Fruit fly (Drosophila melanogaster) whole organism, embryonic: ENCODE data around the gene CG43088.

Source experiments
- ATbp ChIP-seq: fragments of 200-800 bp; sonication (Bioruptor generic); optimal IDR thresholded peaks from 2 replicates; lab custom pipeline; 2017; ENCODE audit warnings: missing biosample characterization, mild to moderate bottlenecking, missing genetic modification characterization, missing genetic modification reagents
- Ada2b ChIP-seq: fragments of 200-800 bp; sonication (Bioruptor generic); IDR thresholded peaks from 2 replicates; pipeline ENCODE4 v1.3.6; 2022; ENCODE audit warnings: missing biosample characterization, missing genetic modification characterization
- BtbVII ChIP-seq: fragments of 200-800 bp; sonication (Bioruptor generic); optimal IDR thresholded peaks from 3 replicates; lab custom pipeline; 2017; ENCODE audit warnings: missing biosample characterization, mild to moderate bottlenecking, missing genetic modification characterization
- CG10147 ChIP-seq: fragments of 200-800 bp; sonication (Bioruptor generic); optimal IDR thresholded peaks from 2 replicates; lab custom pipeline; 2019; ENCODE audit warnings: missing biosample characterization, mild to moderate bottlenecking, missing genetic modification characterization, moderate library complexity
- CG10209 ChIP-seq: fragments of 200-800 bp; sonication (Bioruptor generic); optimal IDR thresholded peaks from 3 replicates; lab custom pipeline; 2017; ENCODE audit warnings: missing biosample characterization, mild to moderate bottlenecking, missing genetic modification characterization, missing genetic modification reagents
- CG10565 ChIP-seq: fragments of 200-800 bp; sonication (Bioruptor generic); optimal IDR thresholded peaks from 3 replicates; lab custom pipeline; 2016; ENCODE audit warnings: missing biosample characterization, mild to moderate bottlenecking, missing genetic modification characterization
- CG11247 ChIP-seq: fragments of 200-800 bp; sonication (Bioruptor generic); IDR thresholded peaks from 2 replicates; pipeline ENCODE4 v1.3.6; 2022; ENCODE audit warnings: missing biosample characterization, missing genetic modification characterization
- CG11398 ChIP-seq: fragments of 200-800 bp; sonication (Bioruptor generic); optimal IDR thresholded peaks from 2 replicates; lab custom pipeline; 2016; ENCODE audit warnings: missing biosample characterization, missing genetic modification characterization
- CG12391 ChIP-seq: fragments of 200-800 bp; sonication (Bioruptor generic); optimal IDR thresholded peaks from 3 replicates; lab custom pipeline; 2018; ENCODE audit warnings: missing biosample characterization, mild to moderate bottlenecking, missing genetic modification characterization, moderate library complexity
- CG12744 ChIP-seq: fragments of 200-800 bp; sonication (Bioruptor generic); optimal IDR thresholded peaks from 2 replicates; lab custom pipeline; 2016; ENCODE audit warnings: missing biosample characterization, missing genetic modification characterization
- CG12942 ChIP-seq: fragments of 200-800 bp; sonication (Bioruptor generic); optimal IDR thresholded peaks from 3 replicates; lab custom pipeline; 2016; ENCODE audit warnings: missing biosample characterization, missing genetic modification characterization
- CG13287 ChIP-seq: fragments of 200-800 bp; sonication (Bioruptor generic); IDR thresholded peaks from 2 replicates; pipeline ENCODE4 v1.3.6; 2022; ENCODE audit warnings: missing biosample characterization, missing genetic modification characterization; ENCODE audit not compliant: partially characterized antibody
- CG14050 ChIP-seq: fragments of 200-800 bp; sonication (Bioruptor generic); IDR thresholded peaks from 3 replicates; pipeline ENCODE4 v1.3.6; 2022; ENCODE audit warnings: missing biosample characterization, missing genetic modification characterization
- CG15514 ChIP-seq: fragments of 200-800 bp; sonication (Bioruptor generic); optimal IDR thresholded peaks from 3 replicates; lab custom pipeline; 2017; ENCODE audit warnings: missing biosample characterization, missing genetic modification characterization, mild to moderate bottlenecking, moderate library complexity, missing genetic modification reagents
- CG17186 ChIP-seq: fragments of 200-800 bp; sonication (Bioruptor generic); optimal IDR thresholded peaks from 3 replicates; lab custom pipeline; 2017; ENCODE audit warnings: missing biosample characterization, missing genetic modification reagents, missing genetic modification characterization
- CG2199 ChIP-seq: fragments of 200-800 bp; sonication (Bioruptor generic); IDR thresholded peaks from 3 replicates; pipeline ENCODE4 v1.3.6; 2022; ENCODE audit warnings: missing biosample characterization, missing genetic modification characterization
- CG31365 ChIP-seq: fragments of 200-800 bp; sonication (Bioruptor generic); optimal IDR thresholded peaks from 2 replicates; lab custom pipeline; 2018; ENCODE audit warnings: missing biosample characterization, mild to moderate bottlenecking, missing genetic modification characterization
- CG31441 ChIP-seq: fragments of 200-800 bp; sonication (Bioruptor generic); IDR thresholded peaks from 2 replicates; pipeline ENCODE4 v1.3.6; 2022; ENCODE audit warnings: missing biosample characterization, missing genetic modification characterization
- CG34224 ChIP-seq: fragments of 200-800 bp; sonication (Bioruptor generic); IDR thresholded peaks from 3 replicates; pipeline ENCODE4 v1.3.6; 2022; ENCODE audit warnings: missing biosample characterization, missing genetic modification characterization; ENCODE audit not compliant: partially characterized antibody
- CG34376 ChIP-seq: fragments of 200-800 bp; sonication (Bioruptor generic); optimal IDR thresholded peaks from 2 replicates; lab custom pipeline; 2018; ENCODE audit warnings: missing biosample characterization, mild to moderate bottlenecking, missing genetic modification characterization
- CG4282 ChIP-seq: fragments of 200-800 bp; sonication (Bioruptor generic); optimal IDR thresholded peaks from 2 replicates; lab custom pipeline; 2016; ENCODE audit warnings: missing biosample characterization, missing genetic modification characterization
- CG4328 ChIP-seq: fragments of 200-800 bp; sonication (Bioruptor generic); optimal IDR thresholded peaks from 3 replicates; lab custom pipeline; 2017; ENCODE audit warnings: missing biosample characterization, missing genetic modification reagents, missing genetic modification characterization
- CG7271 ChIP-seq: fragments of 200-800 bp; sonication (Bioruptor generic); optimal IDR thresholded peaks from 2 replicates; lab custom pipeline; 2018; ENCODE audit warnings: missing biosample characterization, mild to moderate bottlenecking, missing genetic modification characterization, moderate library complexity
- CG7839 ChIP-seq: fragments of 200-800 bp; sonication (Bioruptor generic); optimal IDR thresholded peaks from 3 replicates; lab custom pipeline; 2018; ENCODE audit warnings: missing biosample characterization, mild to moderate bottlenecking, missing genetic modification characterization, moderate library complexity
- CG7963 ChIP-seq: fragments of 200-800 bp; sonication (Bioruptor generic); IDR thresholded peaks from 3 replicates; pipeline ENCODE4 v1.3.6; 2022; ENCODE audit warnings: missing biosample characterization, missing genetic modification characterization; ENCODE audit not compliant: partially characterized antibody
- CTCF ChIP-seq: fragments of 200-800 bp; sonication (Bioruptor generic); optimal IDR thresholded peaks from 2 replicates; lab custom pipeline; 2017; ENCODE audit warnings: missing biosample characterization, mild to moderate bottlenecking, missing genetic modification characterization, moderate library complexity
- Dfd ChIP-seq, 2 experiments: fragments of >200 bp; optimal IDR thresholded peaks; 2 replicates each; lab custom pipeline; 2017; ENCODE audit warnings: missing biosample characterization in 2 of 2, missing genetic modification characterization in 2 of 2
- Doc2 ChIP-seq: fragments of 200-800 bp; sonication (Bioruptor generic); IDR thresholded peaks from 2 replicates; pipeline ENCODE4 v1.3.6; 2022; ENCODE audit warnings: missing biosample characterization, missing genetic modification characterization
- GATAe ChIP-seq: fragments of 200-800 bp; sonication (Bioruptor generic); conservative IDR thresholded peaks from 2 replicates; pipeline ENCODE4 v1.3.6; 2022; ENCODE audit warnings: missing biosample characterization, missing genetic modification characterization
- Gsc ChIP-seq: fragments of 200-800 bp; sonication (Bioruptor generic); IDR thresholded peaks from 2 replicates; pipeline ENCODE4 v1.3.6; 2022; ENCODE audit warnings: missing biosample characterization, missing genetic modification characterization
- Hr78 ChIP-seq, 2 experiments: fragments of 200-800 bp in 1 of 2; fragments of >200 bp in 1 of 2; sonication (Bioruptor generic) in 1 of 2; optimal IDR thresholded peaks; 2 replicates each; lab custom pipeline; 2017 to 2019; ENCODE audit warnings: missing biosample characterization in 2 of 2, missing genetic modification characterization in 2 of 2, mild to moderate bottlenecking in 1 of 2, moderate library complexity in 1 of 2
- Kr ChIP-seq: fragments of 200-800 bp; sonication (Bioruptor generic); optimal IDR thresholded peaks from 2 replicates; lab custom pipeline; 2017; ENCODE audit warnings: missing biosample characterization, mild to moderate bottlenecking, missing genetic modification characterization
- Lhr ChIP-seq: fragments of 200-800 bp; sonication (Bioruptor generic); optimal IDR thresholded peaks from 3 replicates; lab custom pipeline; 2017; ENCODE audit warnings: mild to moderate bottlenecking, missing biosample characterization, missing genetic modification reagents, missing genetic modification characterization
- Med ChIP-seq: fragments of 200-800 bp; sonication (Bioruptor generic); peaks from one replicate; lab custom pipeline; 2016; ENCODE audit warnings: missing biosample characterization, missing genetic modification characterization, mild to moderate bottlenecking, inconsistent platforms, moderate library complexity
- Meics ChIP-seq: fragments of 200-800 bp; sonication (Bioruptor generic); optimal IDR thresholded peaks from 2 replicates; lab custom pipeline; 2017; ENCODE audit warnings: missing biosample characterization, mild to moderate bottlenecking, missing genetic modification characterization
- Neu2 ChIP-seq: fragments of 200-800 bp; sonication (Bioruptor generic); optimal IDR thresholded peaks from 3 replicates; lab custom pipeline; 2016; ENCODE audit warnings: missing biosample characterization, missing genetic modification characterization, borderline replicate concordance
- Oli ChIP-seq: fragments of 200-800 bp; sonication (Bioruptor generic); optimal IDR thresholded peaks from 2 replicates; lab custom pipeline; 2018; ENCODE audit warnings: missing biosample characterization, mild to moderate bottlenecking, missing genetic modification characterization, moderate library complexity
- Rx ChIP-seq: fragments of 200-800 bp; sonication (Bioruptor generic); IDR thresholded peaks from 2 replicates; pipeline ENCODE4 v1.3.6; 2022; ENCODE audit warnings: missing biosample characterization, missing genetic modification characterization
- Spps ChIP-seq: fragments of 200-800 bp; sonication (Bioruptor generic); optimal IDR thresholded peaks from 2 replicates; lab custom pipeline; 2018; ENCODE audit warnings: missing biosample characterization, mild to moderate bottlenecking, missing genetic modification characterization
- ara ChIP-seq: fragments of 200-800 bp; sonication (Bioruptor generic); IDR thresholded peaks from 2 replicates; pipeline ENCODE4 v1.3.6; 2022; ENCODE audit warnings: missing biosample characterization, missing genetic modification characterization
- ems ChIP-seq: fragments of 200-800 bp; sonication (Bioruptor generic); optimal IDR thresholded peaks from 3 replicates; lab custom pipeline; 2016; ENCODE audit warnings: missing biosample characterization, missing genetic modification characterization
- gro ChIP-seq: fragments of 200-800 bp; sonication (Bioruptor generic); optimal IDR thresholded peaks from 2 replicates; lab custom pipeline; 2016; ENCODE audit warnings: missing biosample characterization, missing genetic modification characterization
- nerfin-2 ChIP-seq: fragments of 200-800 bp; sonication (Bioruptor generic); IDR thresholded peaks from 2 replicates; pipeline ENCODE4 v1.3.6; 2022; ENCODE audit warnings: missing biosample characterization, missing genetic modification characterization; ENCODE audit not compliant: partially characterized antibody
- nmo ChIP-seq: fragments of 200-800 bp; sonication (Bioruptor generic); optimal IDR thresholded peaks from 2 replicates; lab custom pipeline; 2018; ENCODE audit warnings: missing biosample characterization, mild to moderate bottlenecking, missing genetic modification characterization, moderate library complexity
- nom ChIP-seq: fragments of 200-800 bp; sonication (Bioruptor generic); optimal IDR thresholded peaks from 2 replicates; lab custom pipeline; 2017; ENCODE audit warnings: missing biosample characterization, missing genetic modification characterization, mild to moderate bottlenecking, moderate library complexity, missing genetic modification reagents
- oc ChIP-seq: fragments of 200-800 bp; sonication (Bioruptor generic); optimal IDR thresholded peaks from 2 replicates; lab custom pipeline; 2018; ENCODE audit warnings: missing biosample characterization, mild to moderate bottlenecking, missing genetic modification characterization, moderate library complexity
- scrt ChIP-seq: fragments of 200-800 bp; sonication (Bioruptor generic); optimal IDR thresholded peaks from 2 replicates; lab custom pipeline; 2018; ENCODE audit warnings: missing biosample characterization, mild to moderate bottlenecking, missing genetic modification characterization, moderate library complexity
- sd ChIP-seq: fragments of 200-800 bp; sonication (Bioruptor generic); optimal IDR thresholded peaks from 3 replicates; lab custom pipeline; 2018; ENCODE audit warnings: missing biosample characterization, mild to moderate bottlenecking, missing genetic modification characterization, moderate library complexity
- shn ChIP-seq: fragments of 200-800 bp; sonication (Bioruptor generic); optimal IDR thresholded peaks from 3 replicates; lab custom pipeline; 2016; ENCODE audit warnings: missing biosample characterization, missing genetic modification characterization
- slp2 ChIP-seq: fragments of 200-800 bp; sonication (Bioruptor generic); optimal IDR thresholded peaks from 2 replicates; lab custom pipeline; 2016; ENCODE audit warnings: missing biosample characterization, missing genetic modification characterization

The CG43088 gene

DNA sequence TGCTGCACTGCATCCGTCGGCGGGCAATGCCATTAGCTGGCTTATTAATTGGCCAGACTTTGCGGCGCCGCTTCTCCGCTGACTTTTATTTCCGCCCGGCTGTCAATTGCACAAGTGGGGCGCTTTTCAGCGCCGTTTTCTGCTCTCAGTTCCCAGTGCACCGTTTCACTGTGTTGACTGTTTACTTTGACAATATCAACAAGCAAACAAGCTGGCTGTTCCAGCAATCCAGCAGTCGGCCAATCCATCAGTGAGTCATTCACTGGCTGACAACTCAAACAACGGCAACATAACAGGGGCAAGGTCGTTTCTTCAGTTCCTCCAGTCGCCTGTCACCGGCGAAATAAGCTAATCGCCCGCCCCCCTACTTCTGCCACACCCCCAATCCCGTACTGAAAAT is 15.1 kb downstream of the CG43088 start (continued):
- TF ChIP-seq Kr (GFP tag; lab: Kevin White, UChicago) (peak; percentile 49), Spps (tag; lab: Kevin White, UChicago) (peak; percentile 62), CG34376 (peak; percentile 16), Oli (tag; lab: Kevin White, UChicago) (peak; percentile 61), CG14050 (GFP tag; lab: Robert Waterston, UW) (peak; percentile 71), Doc2 (no peak), Meics (GFP tag; lab: Kevin White, UChicago) (peak; percentile 76), CG34224 (GFP tag; lab: Robert Waterston, UW) (no peak), CG12391 (tag; lab: Kevin White, UChicago) (peak; percentile 47), CG10147 (GFP tag; lab: Kevin White, UChicago) (peak; percentile 57), Gsc (GFP tag; lab: Robert Waterston, UW) (no peak), sd (peak; percentile 39), gro (no peak), CG12942 (GFP tag; lab: Kevin White, UChicago) (peak; percentile 79), Med (GFP tag; lab: Kevin White, UChicago) (peak; percentile 98), Lhr (GFP tag; lab: Kevin White, UChicago) (peak; percentile 75), Dfd (GFP tag; optimal IDR thresholded peaks at IDR 0.05; lab: Kevin White, UChicago) (no peak), CG10565 (GFP tag; lab: Kevin White, UChicago) (peak; percentile 2), nerfin-2 (no peak), CG7963 (no peak), CG17186 (GFP tag; lab: Kevin White, UChicago) (peak; percentile 70), oc (tag; lab: Kevin White, UChicago) (peak; percentile 73), shn (GFP tag; lab: Kevin White, UChicago) (peak; percentile 62), CG4328 (peak; percentile 77), Neu2 (no peak), Ada2b (GFP tag; lab: Robert Waterston, UW) (peak; percentile 69; the same call in 1 of the 2 replicates), nmo (peak; percentile 30), slp2 (peak; percentile 70), ems (GFP tag; lab: Kevin White, UChicago) (peak; percentile 50), CG10209 (GFP tag; lab: Kevin White, UChicago) (peak; percentile 90), ATbp (GFP tag; lab: Kevin White, UChicago) (peak; percentile 99), BtbVII (GFP tag; lab: Kevin White, UChicago) (peak; percentile 88), CG11247 (GFP tag; lab: Robert Waterston, UW) (peak; percentile 75), CG7271 (tag; lab: Kevin White, UChicago) (peak; percentile 4), CTCF (GFP tag; lab: Kevin White, UChicago) (peak; percentile 63), nom (GFP tag; lab: Kevin White, UChicago) (peak; percentile 53), scrt (peak; percentile 62), CG7839 (peak; percentile 63), CG11398 (GFP tag; lab: Kevin White, UChicago) (peak; percentile 82), CG12744 (GFP tag; lab: Kevin White, UChicago) (peak; percentile 36), CG31441 (peak; percentile 75), CG2199 (GFP tag; lab: Robert Waterston, UW) (no peak), CG4282 (GFP tag; lab: Kevin White, UChicago) (peak; percentile 44), ara (GFP tag; lab: Robert Waterston, UW) (peak; percentile 81), GATAe (GFP tag; lab: Robert Waterston, UW) (no peak), CG15514 (GFP tag; lab: Kevin White, UChicago) (peak; percentile 83), Rx (GFP tag; lab: Robert Waterston, UW) (peak; percentile 51), CG13287 (GFP tag; lab: Robert Waterston, UW) (no peak), Hr78 (GFP tag; optimal IDR thresholded peaks at IDR 0.05; lab: Kevin White, UChicago) (no peak), CG31365 (peak; percentile 77)
